Fruit fly (Drosophila melanogaster) whole organism, embryonic: ENCODE measurements around the gene CG12398.

ENCODE experiments used
- ATbp ChIP-seq: fragments of 200-800 bp; sonication (Bioruptor generic); optimal IDR thresholded peaks from 2 replicates; lab custom pipeline; 2017; ENCODE audit warnings: missing biosample characterization, mild to moderate bottlenecking, missing genetic modification characterization, missing genetic modification reagents
- CG11504 ChIP-seq: fragments of 200-800 bp; sonication (Bioruptor generic); optimal IDR thresholded peaks from 3 replicates; lab custom pipeline; 2019; ENCODE audit warnings: missing biosample characterization, mild to moderate bottlenecking, missing genetic modification characterization, moderate library complexity
- CG14050 ChIP-seq: fragments of 200-800 bp; sonication (Bioruptor generic); IDR thresholded peaks from 3 replicates; pipeline ENCODE4 v1.3.6; 2022; ENCODE audit warnings: missing biosample characterization, missing genetic modification characterization
- CG14441 ChIP-seq: fragments of 200-800 bp; sonication (Bioruptor generic); IDR thresholded peaks from 2 replicates; pipeline ENCODE4 v1.3.6; 2022; ENCODE audit warnings: missing biosample characterization, missing genetic modification characterization
- CG14965 ChIP-seq: fragments of 200-800 bp; sonication (Bioruptor generic); optimal IDR thresholded peaks from 2 replicates; lab custom pipeline; 2016; ENCODE audit warnings: missing biosample characterization, missing genetic modification characterization, borderline replicate concordance
- CG15269 ChIP-seq: fragments of 200-800 bp; sonication (Bioruptor generic); optimal IDR thresholded peaks from 2 replicates; lab custom pipeline; 2018; ENCODE audit warnings: missing biosample characterization, mild to moderate bottlenecking, missing genetic modification characterization, moderate library complexity
- CG15601 ChIP-seq: fragments of 200-800 bp; sonication (Bioruptor generic); optimal IDR thresholded peaks from 3 replicates; lab custom pipeline; 2019; ENCODE audit warnings: missing biosample characterization, mild to moderate bottlenecking, missing genetic modification characterization, moderate library complexity
- CG30403 ChIP-seq: fragments of 200-800 bp; sonication (Bioruptor generic); optimal IDR thresholded peaks from 3 replicates; lab custom pipeline; 2016; ENCODE audit warnings: missing biosample characterization, missing genetic modification characterization
- CG8290 ChIP-seq, 3 experiments: fragments of 200-800 bp; sonication (Bioruptor generic); optimal IDR thresholded peaks; 2 replicates each; lab custom pipeline; 2016 to 2019; ENCODE audit warnings: missing biosample characterization in 3 of 3, missing genetic modification characterization in 3 of 3, mild to moderate bottlenecking in 2 of 3, moderate library complexity in 1 of 3
- CTCF ChIP-seq: fragments of 200-800 bp; sonication (Bioruptor generic); optimal IDR thresholded peaks from 2 replicates; lab custom pipeline; 2017; ENCODE audit warnings: missing biosample characterization, mild to moderate bottlenecking, missing genetic modification characterization, moderate library complexity
- CrebB ChIP-seq: fragments of 200-800 bp; sonication (Bioruptor generic); optimal IDR thresholded peaks from 3 replicates; lab custom pipeline; 2018; ENCODE audit warnings: missing biosample characterization, mild to moderate bottlenecking, missing genetic modification characterization
- D19A ChIP-seq: fragments of 200-800 bp; optimal IDR thresholded peaks from 3 replicates; lab custom pipeline; 2019; ENCODE audit warnings: missing biosample characterization, mild to moderate bottlenecking, missing genetic modification characterization, moderate library complexity
- Dek ChIP-seq: fragments of 200-800 bp; sonication (Bioruptor generic); optimal IDR thresholded peaks from 3 replicates; lab custom pipeline; 2019; ENCODE audit warnings: missing biosample characterization, mild to moderate bottlenecking, missing genetic modification characterization, moderate library complexity
- Elba2 ChIP-seq: fragments of 200-800 bp; sonication (Bioruptor generic); optimal IDR thresholded peaks from 3 replicates; lab custom pipeline; 2016; ENCODE audit warnings: missing biosample characterization, missing genetic modification characterization
- Ets97D ChIP-seq: fragments of 200-800 bp; sonication (Bioruptor generic); optimal IDR thresholded peaks from 3 replicates; lab custom pipeline; 2016; ENCODE audit warnings: missing biosample characterization, missing genetic modification characterization
- Gug ChIP-seq: fragments of 200-800 bp; sonication (Bioruptor generic); IDR thresholded peaks from 4 replicates; pipeline ENCODE4 v1.3.6; 2022; ENCODE audit warnings: missing biosample characterization, missing genetic modification characterization
- Hr51 ChIP-seq, 2 experiments: fragments of 200-800 bp; sonication (Bioruptor generic); optimal IDR thresholded peaks; 2 replicates in 1 of 2; 3 replicates in 1 of 2; lab custom pipeline; 2016 to 2018; ENCODE audit warnings: missing biosample characterization in 2 of 2, missing genetic modification characterization in 2 of 2, mild to moderate bottlenecking in 1 of 2, moderate library complexity in 1 of 2
- Med ChIP-seq: fragments of 200-800 bp; sonication (Bioruptor generic); peaks from one replicate; lab custom pipeline; 2016; ENCODE audit warnings: missing biosample characterization, missing genetic modification characterization, mild to moderate bottlenecking, inconsistent platforms, moderate library complexity
- Meics ChIP-seq: fragments of 200-800 bp; sonication (Bioruptor generic); optimal IDR thresholded peaks from 2 replicates; lab custom pipeline; 2017; ENCODE audit warnings: missing biosample characterization, mild to moderate bottlenecking, missing genetic modification characterization
- NC2β ChIP-seq: fragments of 200-800 bp; sonication (Bioruptor generic); optimal IDR thresholded peaks from 2 replicates; lab custom pipeline; 2016; ENCODE audit warnings: missing biosample characterization, missing genetic modification characterization
- PHDP ChIP-seq: fragments of 200-800 bp; sonication (Bioruptor generic); optimal IDR thresholded peaks from 3 replicates; lab custom pipeline; 2018; ENCODE audit warnings: missing biosample characterization, mild to moderate bottlenecking, missing genetic modification characterization, moderate library complexity
- Pdp1 ChIP-seq, 2 experiments: fragments of 200-800 bp; sonication (Bioruptor generic); optimal IDR thresholded peaks; 3 replicates each; lab custom pipeline; 2016; ENCODE audit warnings: missing biosample characterization in 2 of 2, missing genetic modification characterization in 2 of 2, mild to moderate bottlenecking in 1 of 2, moderate library complexity in 1 of 2
- Rfx ChIP-seq: fragments of 200-800 bp; sonication (Bioruptor generic); IDR thresholded peaks from 2 replicates; pipeline ENCODE4 v1.3.6; 2022; ENCODE audit warnings: missing biosample characterization, missing genetic modification characterization
- Sox100B ChIP-seq: fragments of 200-800 bp; sonication (Bioruptor generic); optimal IDR thresholded peaks from 3 replicates; lab custom pipeline; 2018; ENCODE audit warnings: missing biosample characterization, mild to moderate bottlenecking, missing genetic modification characterization
- Vsx1 ChIP-seq: fragments of 200-800 bp; sonication (Bioruptor generic); optimal IDR thresholded peaks from 2 replicates; lab custom pipeline; 2017; ENCODE audit warnings: missing biosample characterization, mild to moderate bottlenecking, missing genetic modification characterization, missing genetic modification reagents
- ara ChIP-seq: fragments of 200-800 bp; sonication (Bioruptor generic); IDR thresholded peaks from 2 replicates; pipeline ENCODE4 v1.3.6; 2022; ENCODE audit warnings: missing biosample characterization, missing genetic modification characterization
- ato ChIP-seq: fragments of 200-800 bp; sonication (Bioruptor generic); IDR thresholded peaks from 2 replicates; pipeline ENCODE4 v1.3.6; 2022; ENCODE audit warnings: missing biosample characterization, missing genetic modification characterization; ENCODE audit not compliant: partially characterized antibody
- bsh ChIP-seq, 2 experiments: fragments of 200-800 bp; sonication (Bioruptor generic); optimal IDR thresholded peaks; 2 replicates each; lab custom pipeline; 2017 to 2018; ENCODE audit warnings: mild to moderate bottlenecking in 2 of 2, missing biosample characterization in 2 of 2, missing genetic modification characterization in 2 of 2, moderate library complexity in 1 of 2
- cad ChIP-seq: fragments of >200 bp; optimal IDR thresholded peaks from 2 replicates; lab custom pipeline; 2017; ENCODE audit warnings: missing biosample characterization, missing genetic modification characterization
- cg ChIP-seq: fragments of 200-800 bp; sonication (Bioruptor generic); optimal IDR thresholded peaks from 3 replicates; lab custom pipeline; 2019; ENCODE audit warnings: missing biosample characterization, mild to moderate bottlenecking, missing genetic modification characterization, moderate library complexity
- croc ChIP-seq: fragments of 200-800 bp; sonication (Bioruptor generic); conservative IDR thresholded peaks from 3 replicates; pipeline ENCODE4 v1.3.6; 2022; ENCODE audit warnings: missing biosample characterization, missing genetic modification characterization
- danr ChIP-seq: fragments of 200-800 bp; sonication (Bioruptor generic); IDR thresholded peaks from 2 replicates; pipeline ENCODE4 v1.3.6; 2022; ENCODE audit warnings: missing biosample characterization, missing genetic modification characterization
- dpn ChIP-seq, 2 experiments: fragments of 200-800 bp; sonication (Bioruptor generic); optimal IDR thresholded peaks; 3 replicates each; lab custom pipeline; 2016; ENCODE audit warnings: missing biosample characterization in 2 of 2, missing genetic modification characterization in 2 of 2
- exex ChIP-seq: fragments of 200-800 bp; sonication (Bioruptor generic); optimal IDR thresholded peaks from 4 replicates; lab custom pipeline; 2018; ENCODE audit warnings: missing biosample characterization, mild to moderate bottlenecking, missing genetic modification characterization, moderate library complexity
- grau ChIP-seq: fragments of 200-800 bp; optimal IDR thresholded peaks from 3 replicates; lab custom pipeline; 2019; ENCODE audit warnings: missing biosample characterization, mild to moderate bottlenecking, missing genetic modification characterization, moderate library complexity
- grn ChIP-seq: fragments of 200-800 bp; sonication (Bioruptor generic); optimal IDR thresholded peaks from 3 replicates; lab custom pipeline; 2017; ENCODE audit warnings: missing biosample characterization, missing genetic modification characterization
- h ChIP-seq: fragments of >200 bp; optimal IDR thresholded peaks from 2 replicates; lab custom pipeline; 2017
- hth ChIP-seq: fragments of >200 bp; optimal IDR thresholded peaks from 2 replicates; lab custom pipeline; 2017; ENCODE audit warnings: inconsistent platforms
- odd ChIP-seq: fragments of 200-800 bp; sonication (Bioruptor generic); optimal IDR thresholded peaks from 2 replicates; lab custom pipeline; 2017; ENCODE audit warnings: missing biosample characterization, mild to moderate bottlenecking, missing genetic modification characterization
- phol ChIP-seq: fragments of 200-800 bp; sonication (Bioruptor generic); optimal IDR thresholded peaks from 3 replicates; lab custom pipeline; 2018; ENCODE audit warnings: missing biosample characterization, mild to moderate bottlenecking, missing genetic modification characterization, moderate library complexity
- pros ChIP-seq: fragments of 200-800 bp; sonication (Bioruptor generic); optimal IDR thresholded peaks from 3 replicates; lab custom pipeline; 2019; ENCODE audit warnings: missing biosample characterization, mild to moderate bottlenecking, missing genetic modification characterization, moderate library complexity
- salm ChIP-seq: fragments of 200-800 bp; sonication (Bioruptor generic); optimal IDR thresholded peaks from 2 replicates; lab custom pipeline; 2018; ENCODE audit warnings: missing biosample characterization, mild to moderate bottlenecking, missing genetic modification characterization
- sd ChIP-seq: fragments of 200-800 bp; sonication (Bioruptor generic); optimal IDR thresholded peaks from 3 replicates; lab custom pipeline; 2018; ENCODE audit warnings: missing biosample characterization, mild to moderate bottlenecking, missing genetic modification characterization, moderate library complexity
- sens ChIP-seq: fragments of 200-800 bp; sonication (Bioruptor generic); peaks from one replicate; lab custom pipeline; 2016; ENCODE audit warnings: missing biosample characterization, missing genetic modification characterization
- sug ChIP-seq: fragments of 200-800 bp; optimal IDR thresholded peaks from 2 replicates; lab custom pipeline; 2019; ENCODE audit warnings: missing biosample characterization, mild to moderate bottlenecking, missing genetic modification characterization, moderate library complexity
- trh ChIP-seq: fragments of 200-800 bp; sonication (Bioruptor generic); optimal IDR thresholded peaks from 2 replicates; lab custom pipeline; 2016; ENCODE audit warnings: missing biosample characterization, missing genetic modification characterization
- unpg ChIP-seq: fragments of 200-800 bp; sonication (Bioruptor generic); optimal IDR thresholded peaks from 3 replicates; lab custom pipeline; 2018; ENCODE audit warnings: missing biosample characterization, mild to moderate bottlenecking, missing genetic modification characterization, moderate library complexity
- usp ChIP-seq: fragments of >200 bp; optimal IDR thresholded peaks from 2 replicates; lab custom pipeline; 2017; ENCODE audit warnings: missing biosample characterization, missing genetic modification characterization
- vfl ChIP-seq: fragments of 200-800 bp; sonication (Bioruptor generic); optimal IDR thresholded peaks from 2 replicates; lab custom pipeline; 2016; ENCODE audit warnings: missing biosample characterization, missing genetic modification characterization

CG12398 gene

dm6 chrX:14918750-14919247 is 5.2 kb upstream of the CG12398 start, which contains the start of gene Eo (continued):
- peak; percentile 59 for TF ChIP-seq salm (tag; lab: Kevin White, UChicago)
- peak; percentile 14 for TF ChIP-seq sd (tag; lab: Kevin White, UChicago)
- TF ChIP-seq NC2β = no peak
- TF ChIP-seq odd (GFP tag; lab: Kevin White, UChicago) = peak; percentile 17
- TF ChIP-seq sens (GFP tag; lab: Kevin White, UChicago) = peak; percentile 32
- peak; percentile 74 for TF ChIP-seq Med (GFP tag; lab: Kevin White, UChicago)
- peak; percentile 5 for TF ChIP-seq grau
- TF ChIP-seq CG11504 (tag; lab: Kevin White, UChicago) = peak; percentile 27
- TF ChIP-seq danr (GFP tag; lab: Robert Waterston, UW) = no peak
- peak; percentile 8 for TF ChIP-seq Meics (GFP tag; lab: Kevin White, UChicago)
- peak; percentile 3 for TF ChIP-seq D19A (tag; lab: Kevin White, UChicago)
- TF ChIP-seq CG8290 (GFP tag; optimal IDR thresholded peaks at IDR 0.05; lab: Kevin White, UChicago) = peak; percentile 20
- no peak for TF ChIP-seq CG8290 (tag; optimal IDR thresholded peaks at IDR 0.05; lab: Kevin White, UChicago)
- TF ChIP-seq Hr51 (GFP tag; optimal IDR thresholded peaks at IDR 0.05; lab: Kevin White, UChicago) = peak in 1 of 2 experiments; percentile 11
- peak; percentile 18 for TF ChIP-seq Vsx1 (GFP tag; lab: Kevin White, UChicago)
- TF ChIP-seq grn (GFP tag; lab: Kevin White, UChicago) = peak; percentile 53
- TF ChIP-seq ato (GFP tag; lab: Robert Waterston, UW) = no peak
- no peak for TF ChIP-seq CG14050 (GFP tag; lab: Robert Waterston, UW)
- peak; percentile 16 for TF ChIP-seq unpg (GFP tag; lab: Kevin White, UChicago)
- peak in 1 of 2 experiments; percentile 6 for TF ChIP-seq bsh (GFP tag; optimal IDR thresholded peaks at IDR 0.05; lab: Kevin White, UChicago)
- TF ChIP-seq CG15601 (tag; lab: Kevin White, UChicago) = peak; percentile 22
- TF ChIP-seq phol (tag; lab: Kevin White, UChicago) = peak; percentile 1
- peak; percentile 30 for TF ChIP-seq Sox100B (GFP tag; lab: Kevin White, UChicago)
- TF ChIP-seq trh = no peak
- no peak for TF ChIP-seq pros (GFP tag; lab: Kevin White, UChicago)
- peak; percentile 98 for TF ChIP-seq exex (tag; lab: Kevin White, UChicago)
- TF ChIP-seq PHDP (tag; lab: Kevin White, UChicago) = peak; percentile 26
- TF ChIP-seq Pdp1 (GFP tag; optimal IDR thresholded peaks at IDR 0.05; lab: Kevin White, UChicago) = peak in 1 of 2 experiments; percentile 70
- peak; percentile 38 for TF ChIP-seq sug
- peak; percentile 4; the same call in 1 of the 2 replicates for TF ChIP-seq CG14441
- TF ChIP-seq CG15269 = peak; percentile 20
- no peak for TF ChIP-seq vfl (GFP tag; lab: Kevin White, UChicago)
- no peak for TF ChIP-seq CrebB (tag; lab: Kevin White, UChicago)
- no peak for TF ChIP-seq cad (GFP tag; lab: Kevin White, UChicago)

dm6 chrX:14910464-14911349 is 2.9 kb downstream of the CG12398 start, which contains the start of gene CG14406:
TSS of gene CG14406 (minus strand) at chrX:14910845.
- TF ChIP-seq cg (GFP tag; lab: Kevin White, UChicago) (no peak), h (no peak), CG30403 (GFP tag; lab: Kevin White, UChicago) (no peak), ATbp (GFP tag; lab: Kevin White, UChicago) (no peak), Rfx (GFP tag; lab: Robert Waterston, UW) (0 out of 2 replicates have a peak, but pooled peaks have one; percentile 15), Gug (GFP tag; lab: Robert Waterston, UW) (no peak), Dek (tag; lab: Kevin White, UChicago) (no peak), dpn (GFP tag; optimal IDR thresholded peaks at IDR 0.05; lab: Kevin White, UChicago) (no peak), CG14965 (peak; percentile 84), croc (GFP tag; lab: Robert Waterston, UW) (no peak), CTCF (GFP tag; lab: Kevin White, UChicago) (peak; percentile 81), Ets97D (GFP tag; lab: Kevin White, UChicago) (no peak), ara (GFP tag; lab: Robert Waterston, UW) (no peak), hth (lab: Kevin White, UChicago) (no peak), usp (no peak), Elba2 (GFP tag; lab: Kevin White, UChicago) (no peak)
